Worm (Caenorhabditis elegans): Measurements from ENCODE around the gene cri-3.

DNA sequence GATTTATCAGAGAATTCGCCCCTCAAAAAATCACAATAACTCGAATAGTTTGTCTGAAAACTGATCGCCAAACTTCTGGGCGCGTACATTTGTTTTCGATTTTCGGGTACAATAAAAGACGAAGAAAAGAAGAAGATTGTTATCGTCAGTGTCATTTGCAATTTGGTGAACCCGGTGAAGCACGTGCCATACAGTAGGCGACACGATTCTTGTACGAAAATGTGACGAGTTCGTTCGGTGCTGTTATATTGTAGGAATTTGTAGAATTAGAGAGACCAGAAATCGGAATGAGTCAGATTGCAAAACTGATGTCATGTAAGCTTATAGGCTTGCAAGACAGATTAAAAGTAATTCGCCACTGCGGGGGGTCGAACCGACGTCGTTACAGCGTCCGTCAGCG lies 28.4 kb upstream of the cri-3 start:
- TF ChIP-seq chd-7 (tag; optimal IDR thresholded peaks at IDR 0.05): no peak
- no peak for TF ChIP-seq madf-8 (GFP tag; conservative IDR thresholded peaks at IDR 0.05)
- TF ChIP-seq snpc-4 (GFP tag; optimal IDR thresholded peaks at IDR 0.05): no peak
- TF ChIP-seq snpc-4 (tag; optimal IDR thresholded peaks at IDR 0.05): no peak
- no peak for TF ChIP-seq tbp1 (GFP tag; optimal IDR thresholded peaks at IDR 0.05)
- TF ChIP-seq ama-1 (optimal IDR thresholded peaks at IDR 0.05): no peak
- TF ChIP-seq ama-1 (GFP tag; optimal IDR thresholded peaks at IDR 0.05): no peak
- no peak for TF ChIP-seq madf-3 (GFP tag; IDR thresholded peaks at IDR 0.05)
- TF ChIP-seq lin-26 (GFP tag; IDR thresholded peaks at IDR 0.05): no peak
- TF ChIP-seq him-1 (tag; optimal IDR thresholded peaks at IDR 0.05): no peak
- TF ChIP-seq F57C9.4 (tag; optimal IDR thresholded peaks at IDR 0.05): no peak
- no peak for TF ChIP-seq ztf-3 (GFP tag; optimal IDR thresholded peaks at IDR 0.05)
